Worm (Caenorhabditis elegans): Measurements from ENCODE around the gene C44C10.7.
A peak's percentile ranks its signal among the peaks of the same experiment; 100 is the strongest.

DNA sequence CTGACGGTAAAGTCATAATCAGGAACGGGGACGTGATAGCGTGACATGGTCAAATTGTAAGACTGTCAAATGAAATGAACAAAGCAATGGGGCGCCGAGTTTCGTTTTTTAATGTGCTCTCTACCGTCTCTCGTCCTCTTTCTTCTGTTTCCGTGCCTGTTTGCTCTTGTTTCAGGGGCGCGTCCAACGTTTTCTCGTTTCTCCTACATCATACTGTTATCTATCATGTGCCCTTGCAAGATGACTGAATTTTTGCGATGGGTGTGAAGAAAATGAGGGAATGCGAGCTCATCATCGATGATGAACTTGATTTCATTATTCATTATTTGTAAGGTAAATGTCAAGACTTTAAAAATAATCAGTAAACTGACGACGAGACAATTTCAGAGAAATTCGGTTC is 7.2 kb downstream of the C44C10.7 start, which contains the start of gene T04F8.7:
- TF ChIP-seq ztf-11 (tag; optimal IDR thresholded peaks at IDR 0.05) (no peak), nhr-23 (tag; optimal IDR thresholded peaks at IDR 0.05) (no peak), mab-5 (tag; optimal IDR thresholded peaks at IDR 0.05) (no peak), blmp-1 (tag; optimal IDR thresholded peaks at IDR 0.05; ENCODE audit: insufficient read depth) (no peak), elt-1 (tag; optimal IDR thresholded peaks at IDR 0.05) (no peak), crh-2 (tag; optimal IDR thresholded peaks at IDR 0.05) (peak; percentile 11), R02D3.7 (tag; optimal IDR thresholded peaks at IDR 0.05) (no peak), elt-3 (tag; optimal IDR thresholded peaks at IDR 0.05) (no peak)
